Fruit fly (Drosophila melanogaster) whole organism, embryonic: ENCODE data around the gene CG9289.
A peak's percentile ranks its signal among the peaks of the same experiment; 100 is the strongest.

Experiments
- Ada2b ChIP-seq: fragments of 200-800 bp; sonication (Bioruptor generic); IDR thresholded peaks from 2 replicates; pipeline ENCODE4 v1.3.6; 2022; ENCODE audit warnings: missing biosample characterization, missing genetic modification characterization
- B-H1 ChIP-seq: fragments of 200-800 bp; sonication (Bioruptor generic); IDR thresholded peaks from 3 replicates; pipeline ENCODE4 v1.3.6; 2022; ENCODE audit warnings: missing biosample characterization, missing genetic modification characterization
- CG10431 ChIP-seq: fragments of 200-800 bp; sonication (Bioruptor generic); optimal IDR thresholded peaks from 3 replicates; lab custom pipeline; 2018; ENCODE audit warnings: missing biosample characterization, mild to moderate bottlenecking, missing genetic modification characterization
- CG12744 ChIP-seq: fragments of 200-800 bp; sonication (Bioruptor generic); optimal IDR thresholded peaks from 2 replicates; lab custom pipeline; 2016; ENCODE audit warnings: missing biosample characterization, missing genetic modification characterization
- CG12942 ChIP-seq: fragments of 200-800 bp; sonication (Bioruptor generic); optimal IDR thresholded peaks from 3 replicates; lab custom pipeline; 2016; ENCODE audit warnings: missing biosample characterization, missing genetic modification characterization
- CG13424 ChIP-seq: fragments of 200-800 bp; sonication (Bioruptor generic); optimal IDR thresholded peaks from 2 replicates; lab custom pipeline; 2019; ENCODE audit warnings: missing biosample characterization, mild to moderate bottlenecking, missing genetic modification characterization, moderate library complexity
- CG14050 ChIP-seq: fragments of 200-800 bp; sonication (Bioruptor generic); IDR thresholded peaks from 3 replicates; pipeline ENCODE4 v1.3.6; 2022; ENCODE audit warnings: missing biosample characterization, missing genetic modification characterization
- CG15601 ChIP-seq: fragments of 200-800 bp; sonication (Bioruptor generic); optimal IDR thresholded peaks from 3 replicates; lab custom pipeline; 2019; ENCODE audit warnings: missing biosample characterization, mild to moderate bottlenecking, missing genetic modification characterization, moderate library complexity
- CG17385 ChIP-seq: fragments of 200-800 bp; sonication (Bioruptor generic); optimal IDR thresholded peaks from 3 replicates; lab custom pipeline; 2018; ENCODE audit warnings: missing biosample characterization, mild to moderate bottlenecking, missing genetic modification characterization
- CG17912 ChIP-seq: fragments of 200-800 bp; sonication (Bioruptor generic); optimal IDR thresholded peaks from 2 replicates; lab custom pipeline; 2018; ENCODE audit warnings: missing biosample characterization, mild to moderate bottlenecking, missing genetic modification characterization
- CG2120 ChIP-seq: fragments of 200-800 bp; sonication (Bioruptor generic); optimal IDR thresholded peaks from 3 replicates; lab custom pipeline; 2016; ENCODE audit warnings: missing biosample characterization, missing genetic modification characterization
- CG2712 ChIP-seq: fragments of 200-800 bp; optimal IDR thresholded peaks from 3 replicates; lab custom pipeline; 2019; ENCODE audit warnings: missing biosample characterization, mild to moderate bottlenecking, missing genetic modification characterization, moderate library complexity
- CG2875 ChIP-seq: fragments of 200-800 bp; sonication (Bioruptor generic); optimal IDR thresholded peaks from 2 replicates; lab custom pipeline; 2017; ENCODE audit warnings: missing biosample characterization, mild to moderate bottlenecking, missing genetic modification characterization, missing genetic modification reagents
- CG32767 ChIP-seq: fragments of 200-800 bp; sonication (Bioruptor generic); IDR thresholded peaks from 2 replicates; pipeline ENCODE4 v1.3.6; 2022; ENCODE audit warnings: missing biosample characterization, missing genetic modification characterization
- CG3847 ChIP-seq: fragments of 200-800 bp; sonication (Bioruptor generic); IDR thresholded peaks from 2 replicates; pipeline ENCODE4 v1.3.6; 2022; ENCODE audit warnings: missing biosample characterization, missing genetic modification characterization
- CG43689 ChIP-seq: fragments of 200-800 bp; sonication (Bioruptor generic); IDR thresholded peaks from 2 replicates; pipeline ENCODE4 v1.3.6; 2022; ENCODE audit warnings: missing biosample characterization, missing genetic modification characterization
- CG4617 ChIP-seq: fragments of 200-800 bp; sonication (Bioruptor generic); optimal IDR thresholded peaks from 3 replicates; lab custom pipeline; 2016; ENCODE audit warnings: missing biosample characterization, missing genetic modification characterization, borderline replicate concordance
- CG5245 ChIP-seq: fragments of 200-800 bp; sonication (Bioruptor generic); optimal IDR thresholded peaks from 3 replicates; lab custom pipeline; 2016; ENCODE audit warnings: missing biosample characterization, missing genetic modification characterization
- CG6854 ChIP-seq: fragments of 200-800 bp; sonication (Bioruptor generic); optimal IDR thresholded peaks from 3 replicates; lab custom pipeline; 2017; ENCODE audit warnings: missing biosample characterization, mild to moderate bottlenecking, missing genetic modification characterization
- Dbx ChIP-seq: fragments of 200-800 bp; sonication (Bioruptor generic); IDR thresholded peaks from 3 replicates; pipeline ENCODE4 v1.3.6; 2022; ENCODE audit warnings: missing biosample characterization, missing genetic modification characterization
- Dip2 ChIP-seq: fragments of 200-800 bp; sonication (Bioruptor generic); IDR thresholded peaks from 2 replicates; pipeline ENCODE4 v1.3.6; 2022; ENCODE audit warnings: missing biosample characterization, missing genetic modification characterization
- ERR ChIP-seq: fragments of 200-800 bp; sonication (Bioruptor generic); optimal IDR thresholded peaks from 2 replicates; lab custom pipeline; 2016; ENCODE audit warnings: missing biosample characterization, missing genetic modification characterization
- Eip74EF ChIP-seq, 2 experiments: fragments of 200-800 bp in 1 of 2; fragments of >200 bp in 1 of 2; sonication (Bioruptor generic) in 1 of 2; optimal IDR thresholded peaks; 2 replicates each; lab custom pipeline; 2017 to 2019; ENCODE audit warnings: missing biosample characterization in 2 of 2, missing genetic modification characterization in 2 of 2, mild to moderate bottlenecking in 1 of 2, moderate library complexity in 1 of 2
- Elba2 ChIP-seq: fragments of 200-800 bp; sonication (Bioruptor generic); optimal IDR thresholded peaks from 3 replicates; lab custom pipeline; 2016; ENCODE audit warnings: missing biosample characterization, missing genetic modification characterization
- Hr51 ChIP-seq, 2 experiments: fragments of 200-800 bp; sonication (Bioruptor generic); optimal IDR thresholded peaks; 2 replicates in 1 of 2; 3 replicates in 1 of 2; lab custom pipeline; 2016 to 2018; ENCODE audit warnings: missing biosample characterization in 2 of 2, missing genetic modification characterization in 2 of 2, mild to moderate bottlenecking in 1 of 2, moderate library complexity in 1 of 2
- MTF-1 ChIP-seq: fragments of 200-800 bp; sonication (Bioruptor generic); optimal IDR thresholded peaks from 2 replicates; lab custom pipeline; 2018; ENCODE audit warnings: missing biosample characterization, mild to moderate bottlenecking, missing genetic modification characterization, borderline replicate concordance
- Mad ChIP-seq: fragments of 200-800 bp; sonication (Bioruptor generic); optimal IDR thresholded peaks from 2 replicates; lab custom pipeline; 2016; ENCODE audit warnings: missing biosample characterization, missing genetic modification characterization
- Max ChIP-seq: fragments of 200-800 bp; sonication (Bioruptor generic); optimal IDR thresholded peaks from 2 replicates; lab custom pipeline; 2016; ENCODE audit warnings: missing biosample characterization, mild to moderate bottlenecking, missing genetic modification characterization
- Oli ChIP-seq: fragments of 200-800 bp; sonication (Bioruptor generic); optimal IDR thresholded peaks from 2 replicates; lab custom pipeline; 2018; ENCODE audit warnings: missing biosample characterization, mild to moderate bottlenecking, missing genetic modification characterization, moderate library complexity
- Pdp1 ChIP-seq, 2 experiments: fragments of 200-800 bp; sonication (Bioruptor generic); optimal IDR thresholded peaks; 3 replicates each; lab custom pipeline; 2016; ENCODE audit warnings: missing biosample characterization in 2 of 2, missing genetic modification characterization in 2 of 2, mild to moderate bottlenecking in 1 of 2, moderate library complexity in 1 of 2
- Sox100B ChIP-seq: fragments of 200-800 bp; sonication (Bioruptor generic); optimal IDR thresholded peaks from 3 replicates; lab custom pipeline; 2018; ENCODE audit warnings: missing biosample characterization, mild to moderate bottlenecking, missing genetic modification characterization
- Tbp ChIP-seq: fragments of >200 bp; optimal IDR thresholded peaks from 2 replicates; lab custom pipeline; 2018; ENCODE audit warnings: missing biosample characterization, missing genetic modification characterization
- cad ChIP-seq: fragments of >200 bp; optimal IDR thresholded peaks from 2 replicates; lab custom pipeline; 2017; ENCODE audit warnings: missing biosample characterization, missing genetic modification characterization
- ci ChIP-seq: fragments of 200-800 bp; sonication (Bioruptor generic); IDR thresholded peaks from 3 replicates; pipeline ENCODE4 v1.3.6; 2022; ENCODE audit warnings: missing biosample characterization, missing genetic modification characterization
- croc ChIP-seq: fragments of 200-800 bp; sonication (Bioruptor generic); conservative IDR thresholded peaks from 3 replicates; pipeline ENCODE4 v1.3.6; 2022; ENCODE audit warnings: missing biosample characterization, missing genetic modification characterization
- fd64A ChIP-seq: fragments of 200-800 bp; sonication (Bioruptor generic); optimal IDR thresholded peaks from 3 replicates; lab custom pipeline; 2018; ENCODE audit warnings: missing biosample characterization, mild to moderate bottlenecking, missing genetic modification characterization
- fu2 ChIP-seq: fragments of 200-800 bp; sonication (Bioruptor generic); optimal IDR thresholded peaks from 2 replicates; lab custom pipeline; 2016; ENCODE audit warnings: missing biosample characterization, missing genetic modification characterization
- gem ChIP-seq: fragments of 200-800 bp; sonication (Bioruptor generic); optimal IDR thresholded peaks from 2 replicates; lab custom pipeline; 2019; ENCODE audit warnings: missing biosample characterization, mild to moderate bottlenecking, missing genetic modification characterization, moderate library complexity
- grn ChIP-seq: fragments of 200-800 bp; sonication (Bioruptor generic); optimal IDR thresholded peaks from 3 replicates; lab custom pipeline; 2017; ENCODE audit warnings: missing biosample characterization, missing genetic modification characterization
- hth ChIP-seq: fragments of >200 bp; optimal IDR thresholded peaks from 2 replicates; lab custom pipeline; 2017; ENCODE audit warnings: inconsistent platforms
- kni ChIP-seq: fragments of 200-800 bp; sonication (Bioruptor generic); optimal IDR thresholded peaks from 3 replicates; lab custom pipeline; 2017; ENCODE audit warnings: mild to moderate bottlenecking, missing biosample characterization, missing genetic modification reagents, missing genetic modification characterization
- lmd ChIP-seq: fragments of 200-800 bp; sonication (Bioruptor generic); IDR thresholded peaks from 2 replicates; pipeline ENCODE4 v1.3.6; 2022; ENCODE audit warnings: missing biosample characterization, missing genetic modification characterization
- pnt ChIP-seq: fragments of 200-800 bp; sonication (Bioruptor generic); optimal IDR thresholded peaks from 3 replicates; lab custom pipeline; 2016; ENCODE audit warnings: missing biosample characterization, missing genetic modification characterization
- schlank ChIP-seq: fragments of 200-800 bp; sonication (Bioruptor generic); optimal IDR thresholded peaks from 2 replicates; lab custom pipeline; 2018; ENCODE audit warnings: missing biosample characterization, mild to moderate bottlenecking, missing genetic modification characterization
- scrt ChIP-seq: fragments of 200-800 bp; sonication (Bioruptor generic); optimal IDR thresholded peaks from 2 replicates; lab custom pipeline; 2018; ENCODE audit warnings: missing biosample characterization, mild to moderate bottlenecking, missing genetic modification characterization, moderate library complexity
- sd ChIP-seq: fragments of 200-800 bp; sonication (Bioruptor generic); optimal IDR thresholded peaks from 3 replicates; lab custom pipeline; 2018; ENCODE audit warnings: missing biosample characterization, mild to moderate bottlenecking, missing genetic modification characterization, moderate library complexity
- slou ChIP-seq: fragments of 200-800 bp; sonication (Bioruptor generic); optimal IDR thresholded peaks from 3 replicates; lab custom pipeline; 2016; ENCODE audit warnings: missing biosample characterization, missing genetic modification characterization
- sqz ChIP-seq: fragments of 200-800 bp; sonication (Bioruptor generic); optimal IDR thresholded peaks from 3 replicates; lab custom pipeline; 2018; ENCODE audit warnings: missing biosample characterization, mild to moderate bottlenecking, missing genetic modification characterization
- sug ChIP-seq: fragments of 200-800 bp; optimal IDR thresholded peaks from 2 replicates; lab custom pipeline; 2019; ENCODE audit warnings: missing biosample characterization, mild to moderate bottlenecking, missing genetic modification characterization, moderate library complexity
- tna ChIP-seq: fragments of 200-800 bp; sonication (Bioruptor generic); IDR thresholded peaks from 2 replicates; pipeline ENCODE4 v1.3.6; 2022; ENCODE audit warnings: missing biosample characterization, missing genetic modification characterization; ENCODE audit not compliant: partially characterized antibody
- ttk ChIP-seq: fragments of 200-800 bp; sonication (Bioruptor generic); IDR thresholded peaks from 2 replicates; pipeline ENCODE4 v2.1.2; 2022; ENCODE audit warnings: missing biosample characterization, missing genetic modification characterization

CG9289 gene

dm6 chr2L:8699895-8700314, 15.7 kb upstream of the CG9289 start (continued):
- TF ChIP-seq MTF-1 (GFP tag; lab: Kevin White, UChicago) (peak; percentile 63), pnt (GFP tag; lab: Kevin White, UChicago) (no peak), CG6854 (GFP tag; lab: Kevin White, UChicago) (peak; percentile 59), CG3847 (GFP tag; lab: Robert Waterston, UW) (no peak), CG2120 (peak; percentile 24), cad (GFP tag; lab: Kevin White, UChicago) (no peak), Tbp (GFP tag; lab: Kevin White, UChicago) (no peak), Max (GFP tag; lab: Kevin White, UChicago) (peak; percentile 12), CG43689 (GFP tag; lab: Robert Waterston, UW) (no peak), CG12744 (GFP tag; lab: Kevin White, UChicago) (no peak), hth (lab: Kevin White, UChicago) (no peak), fu2 (GFP tag; lab: Kevin White, UChicago) (no peak), CG15601 (peak; percentile 73), ci (GFP tag; lab: Robert Waterston, UW) (peak; percentile 79), CG10431 (GFP tag; lab: Kevin White, UChicago) (peak; percentile 61), CG12942 (GFP tag; lab: Kevin White, UChicago) (no peak), schlank (tag; lab: Kevin White, UChicago) (peak; percentile 55), CG17385 (GFP tag; lab: Kevin White, UChicago) (peak; percentile 65), CG4617 (no peak), CG2712 (tag; lab: Kevin White, UChicago) (peak; percentile 1), Ada2b (no peak), Elba2 (GFP tag; lab: Kevin White, UChicago) (no peak), Oli (tag; lab: Kevin White, UChicago) (no peak), lmd (GFP tag; lab: Robert Waterston, UW) (no peak), Mad (GFP tag; lab: Kevin White, UChicago) (no peak), tna (no peak), sd (tag; lab: Kevin White, UChicago) (peak; percentile 93), CG5245 (GFP tag; lab: Kevin White, UChicago) (no peak), ERR (GFP tag; lab: Kevin White, UChicago) (no peak), sqz (GFP tag; lab: Kevin White, UChicago) (peak; percentile 75), sug (tag; lab: Kevin White, UChicago) (peak; percentile 93), Hr51 (GFP tag; optimal IDR thresholded peaks at IDR 0.05; lab: Kevin White, UChicago) (peak in 1 of 2 experiments; percentile 38), CG13424 (tag; lab: Kevin White, UChicago) (peak; percentile 61), scrt (GFP tag; lab: Kevin White, UChicago) (peak; percentile 59), Dbx (GFP tag; lab: Robert Waterston, UW) (no peak), Sox100B (GFP tag; lab: Kevin White, UChicago) (peak; percentile 37), slou (GFP tag; lab: Kevin White, UChicago) (no peak), CG14050 (GFP tag; lab: Robert Waterston, UW) (no peak), gem (tag; lab: Kevin White, UChicago) (peak; percentile 58), B-H1 (GFP tag; lab: Robert Waterston, UW) (no peak), kni (GFP tag; lab: Kevin White, UChicago) (peak; percentile 47), Eip74EF (GFP tag; optimal IDR thresholded peaks at IDR 0.05; lab: Kevin White, UChicago) (peak in 1 of 2 experiments; percentile 32), Pdp1 (GFP tag; optimal IDR thresholded peaks at IDR 0.05; lab: Kevin White, UChicago) (peak in 1 of 2 experiments; percentile 57), croc (GFP tag; lab: Robert Waterston, UW) (no peak), Dip2 (no peak), grn (GFP tag; lab: Kevin White, UChicago) (peak; percentile 99), ttk (GFP tag; lab: Robert Waterston, UW) (no peak), CG32767 (GFP tag; lab: Robert Waterston, UW) (peak; percentile 31; the same call in 1 of the 2 replicates), CG2875 (peak; percentile 62), CG17912 (GFP tag; lab: Kevin White, UChicago) (peak; percentile 74), fd64A (GFP tag; lab: Kevin White, UChicago) (peak; percentile 29)
